Worm (Caenorhabditis elegans) whole organism, L2 larva: Measurements from ENCODE around the gene F36G9.7.

Experiments used
- ama-1 ChIP-seq: fragments of 150-350 bp; optimal IDR thresholded peaks from 2 replicates; lab custom pipeline; 2018; ENCODE audit warnings: inconsistent platforms
- gmeb-1 ChIP-seq: fragments of 150-350 bp; optimal IDR thresholded peaks from 2 replicates; lab custom pipeline; 2014; ENCODE audit warnings: missing biosample characterization, missing genetic modification characterization
- lin-13 ChIP-seq: fragments of 150-350 bp; optimal IDR thresholded peaks from 2 replicates; lab custom pipeline; 2014; ENCODE audit warnings: missing biosample characterization, missing genetic modification reagents, missing genetic modification characterization
- lin-39 ChIP-seq: fragments of 150-350 bp; optimal IDR thresholded peaks from 2 replicates; lab custom pipeline; 2014; ENCODE audit warnings: missing biosample characterization, missing genetic modification reagents, missing genetic modification characterization
- mdl-1 ChIP-seq, 2 experiments: fragments of 150-350 bp in 1 of 2; sonication (generic microtip) in 1 of 2; optimal IDR thresholded peaks; 2 replicates each; lab custom pipeline; 2017; ENCODE audit warnings: missing biosample characterization in 2 of 2, missing genetic modification characterization in 2 of 2
- nhr-12 ChIP-seq: fragments of 150-350 bp; optimal IDR thresholded peaks from 2 replicates; lab custom pipeline; 2014; ENCODE audit warnings: missing biosample characterization, missing genetic modification characterization
- nhr-237 ChIP-seq: fragments of 150-350 bp; optimal IDR thresholded peaks from 2 replicates; lab custom pipeline; 2014; ENCODE audit warnings: missing biosample characterization, missing genetic modification characterization
- nhr-6 ChIP-seq: fragments of 150-350 bp; optimal IDR thresholded peaks from 2 replicates; lab custom pipeline; 2014; ENCODE audit warnings: missing biosample characterization, missing genetic modification characterization
- nhr-77 ChIP-seq: fragments of 150-350 bp; optimal IDR thresholded peaks from 2 replicates; lab custom pipeline; 2014; ENCODE audit warnings: missing biosample characterization, missing genetic modification characterization
- skn-1 ChIP-seq: sonication (generic microtip); optimal IDR thresholded peaks from 2 replicates; lab custom pipeline; 2017; ENCODE audit warnings: missing biosample characterization, missing genetic modification characterization
- snpc-4 ChIP-seq: fragments of 150-350 bp; optimal IDR thresholded peaks from 2 replicates; lab custom pipeline; 2014; ENCODE audit warnings: missing biosample characterization, missing genetic modification characterization
- unc-55 ChIP-seq: fragments of 150-350 bp; sonication (generic microtip); optimal IDR thresholded peaks from 3 replicates; lab custom pipeline; 2014; ENCODE audit warnings: missing biosample characterization, missing genetic modification reagents, missing genetic modification characterization
- unc-62 ChIP-seq: fragments of 150-350 bp; optimal IDR thresholded peaks from 2 replicates; lab custom pipeline; 2014; ENCODE audit warnings: missing biosample characterization, missing genetic modification reagents, missing genetic modification characterization
- ztf-4 ChIP-seq: fragments of 150-350 bp; optimal IDR thresholded peaks from 2 replicates; lab custom pipeline; 2014; ENCODE audit warnings: missing biosample characterization, missing genetic modification characterization

- TF ChIP-seq nhr-237, result no peak
- no peak for TF ChIP-seq unc-55 (GFP tag; lab: Kevin White, UChicago)
- no peak for TF ChIP-seq nhr-6 (tag; lab: Kevin White, UChicago)
- TF ChIP-seq unc-62 (GFP tag; lab: Kevin White, UChicago), result no peak
- TF ChIP-seq skn-1, result no peak
- TF ChIP-seq ama-1 (lab: Kevin White, UChicago), result no peak
- no peak for TF ChIP-seq mdl-1 (tag; optimal IDR thresholded peaks at IDR 0.05; lab: Kevin White, UChicago)
- no peak for TF ChIP-seq nhr-12 (tag; lab: Kevin White, UChicago)
- no peak for TF ChIP-seq lin-39 (tag; lab: Kevin White, UChicago)
- TF ChIP-seq lin-13 (GFP tag; lab: Kevin White, UChicago), result no peak
- TF ChIP-seq ztf-4 (tag; lab: Kevin White, UChicago), result no peak
- no peak for TF ChIP-seq nhr-77 (tag; lab: Kevin White, UChicago)
- TF ChIP-seq gmeb-1 (tag; lab: Kevin White, UChicago), result no peak
- TF ChIP-seq snpc-4 (tag; lab: Kevin White, UChicago), result no peak
Observed at ce11 chrV:15921102-15921501, 48.5 kb downstream of the F36G9.7 start, which contains the start of gene cdr-1.
